Worm (Caenorhabditis elegans) whole organism, L2 larva: ENCODE results near the gene F58B4.7.

Source experiments
- C34F6.9 ChIP-seq: fragments of 150-350 bp; optimal IDR thresholded peaks from 2 replicates; lab custom pipeline; 2014; ENCODE audit warnings: missing biosample characterization, missing genetic modification characterization
- F13H6.1 ChIP-seq: sonication (generic microtip); optimal IDR thresholded peaks from 2 replicates; lab custom pipeline; 2016; ENCODE audit warnings: missing genetic modification characterization, missing compliant biosample characterization
- Y55F3AM.14 ChIP-seq: fragments of 200-800 bp; sonication (Bioruptor generic); optimal IDR thresholded peaks from 2 replicates; lab custom pipeline; 2018; ENCODE audit warnings: mild to moderate bottlenecking, missing genetic modification characterization, missing compliant biosample characterization
- ZK546.5 ChIP-seq: sonication (generic microtip); optimal IDR thresholded peaks from 2 replicates; lab custom pipeline; 2017; ENCODE audit warnings: missing biosample characterization, missing genetic modification characterization
- ama-1 ChIP-seq: fragments of 150-350 bp; optimal IDR thresholded peaks from 2 replicates; lab custom pipeline; 2018; ENCODE audit warnings: inconsistent platforms
- blmp-1 ChIP-seq: sonication (generic microtip); optimal IDR thresholded peaks from 2 replicates; lab custom pipeline; 2017; ENCODE audit warnings: missing genetic modification characterization, mild to moderate bottlenecking, missing compliant biosample characterization, antibody characterized with exemption, moderate library complexity; ENCODE audit not compliant: insufficient read depth
- ceh-82 ChIP-seq: fragments of 150-350 bp; optimal IDR thresholded peaks from 2 replicates; lab custom pipeline; 2014; ENCODE audit warnings: missing biosample characterization, missing genetic modification characterization
- crh-2 ChIP-seq: sonication (generic microtip); optimal IDR thresholded peaks from 2 replicates; lab custom pipeline; 2017; ENCODE audit warnings: missing biosample characterization, missing genetic modification characterization
- egl-27 ChIP-seq: sonication (generic microtip); optimal IDR thresholded peaks from 3 replicates; lab custom pipeline; 2017; ENCODE audit warnings: missing biosample characterization, missing genetic modification reagents, missing genetic modification characterization
- elt-1 ChIP-seq: fragments of 150-350 bp; optimal IDR thresholded peaks from 2 replicates; lab custom pipeline; 2014; ENCODE audit warnings: missing biosample characterization, missing genetic modification characterization
- elt-3 ChIP-seq: sonication (generic microtip); optimal IDR thresholded peaks from 2 replicates; lab custom pipeline; 2017; ENCODE audit warnings: missing biosample characterization, missing genetic modification characterization
- gmeb-1 ChIP-seq: fragments of 150-350 bp; optimal IDR thresholded peaks from 2 replicates; lab custom pipeline; 2014; ENCODE audit warnings: missing biosample characterization, missing genetic modification characterization
- lin-11 ChIP-seq: fragments of 150-350 bp; sonication (generic microtip); optimal IDR thresholded peaks from 2 replicates; lab custom pipeline; 2014; ENCODE audit warnings: missing biosample characterization, missing genetic modification characterization, inconsistent platforms, mixed read lengths
- lsy-2 ChIP-seq, 2 experiments: fragments of 150-350 bp in 1 of 2; sonication (generic microtip) in 1 of 2; optimal IDR thresholded peaks; 2 replicates each; lab custom pipeline; 2014 to 2017; ENCODE audit warnings: missing biosample characterization in 2 of 2, missing genetic modification characterization in 2 of 2
- mdl-1 ChIP-seq, 2 experiments: fragments of 150-350 bp in 1 of 2; sonication (generic microtip) in 1 of 2; optimal IDR thresholded peaks; 2 replicates each; lab custom pipeline; 2017; ENCODE audit warnings: missing biosample characterization in 2 of 2, missing genetic modification characterization in 2 of 2
- nhr-10 ChIP-seq: sonication (generic microtip); optimal IDR thresholded peaks from 2 replicates; lab custom pipeline; 2017; ENCODE audit warnings: missing biosample characterization, missing genetic modification characterization
- nhr-11 ChIP-seq: fragments of 150-350 bp; optimal IDR thresholded peaks from 2 replicates; lab custom pipeline; 2014; ENCODE audit warnings: missing biosample characterization, missing genetic modification characterization
- nhr-12 ChIP-seq: fragments of 150-350 bp; optimal IDR thresholded peaks from 2 replicates; lab custom pipeline; 2014; ENCODE audit warnings: missing biosample characterization, missing genetic modification characterization
- nhr-129 ChIP-seq: fragments of 150-350 bp; optimal IDR thresholded peaks from 2 replicates; lab custom pipeline; 2014; ENCODE audit warnings: missing biosample characterization, missing genetic modification characterization
- nhr-21 ChIP-seq: fragments of 150-350 bp; optimal IDR thresholded peaks from 2 replicates; lab custom pipeline; 2014; ENCODE audit warnings: missing biosample characterization, missing genetic modification characterization
- nhr-6 ChIP-seq: fragments of 150-350 bp; optimal IDR thresholded peaks from 2 replicates; lab custom pipeline; 2014; ENCODE audit warnings: missing biosample characterization, missing genetic modification characterization
- nhr-77 ChIP-seq: fragments of 150-350 bp; optimal IDR thresholded peaks from 2 replicates; lab custom pipeline; 2014; ENCODE audit warnings: missing biosample characterization, missing genetic modification characterization
- peb-1 ChIP-seq: fragments of 150-350 bp; optimal IDR thresholded peaks from 2 replicates; lab custom pipeline; 2014; ENCODE audit warnings: missing biosample characterization, missing genetic modification characterization
- sem-4 ChIP-seq: fragments of 150-350 bp; optimal IDR thresholded peaks from 2 replicates; lab custom pipeline; 2014; ENCODE audit warnings: missing biosample characterization, missing genetic modification reagents, missing genetic modification characterization
- sma-3 ChIP-seq: sonication (generic microtip); optimal IDR thresholded peaks from 2 replicates; lab custom pipeline; 2016; ENCODE audit warnings: missing genetic modification reagents, missing genetic modification characterization, missing compliant biosample characterization
- sma-9 ChIP-seq, 2 experiments: fragments of 150-350 bp in 1 of 2; sonication (generic microtip) in 1 of 2; optimal IDR thresholded peaks; 2 replicates each; lab custom pipeline; 2014 to 2016; ENCODE audit warnings: missing genetic modification characterization in 2 of 2, mild to moderate bottlenecking in 1 of 2, missing biosample characterization in 1 of 2, missing compliant biosample characterization in 1 of 2, missing genetic modification reagents in 1 of 2, moderate library complexity in 1 of 2
- snpc-4 ChIP-seq: fragments of 150-350 bp; optimal IDR thresholded peaks from 2 replicates; lab custom pipeline; 2014; ENCODE audit warnings: missing biosample characterization, missing genetic modification characterization
- unc-39 ChIP-seq: fragments of 150-350 bp; optimal IDR thresholded peaks from 2 replicates; lab custom pipeline; 2014; ENCODE audit warnings: missing biosample characterization, missing genetic modification characterization
- unc-55 ChIP-seq: fragments of 150-350 bp; sonication (generic microtip); optimal IDR thresholded peaks from 3 replicates; lab custom pipeline; 2014; ENCODE audit warnings: missing biosample characterization, missing genetic modification reagents, missing genetic modification characterization
- unc-62 ChIP-seq: fragments of 150-350 bp; optimal IDR thresholded peaks from 2 replicates; lab custom pipeline; 2014; ENCODE audit warnings: missing biosample characterization, missing genetic modification reagents, missing genetic modification characterization
- zag-1 ChIP-seq: fragments of 150-350 bp; optimal IDR thresholded peaks from 2 replicates; lab custom pipeline; 2014; ENCODE audit warnings: missing biosample characterization, missing genetic modification characterization
- ztf-1 ChIP-seq: fragments of 200-800 bp; sonication (Bioruptor generic); conservative IDR thresholded peaks from 2 replicates; pipeline ENCODE4 v1.3.6; 2022; ENCODE audit warnings: missing genetic modification characterization, missing compliant biosample characterization
- ztf-11 ChIP-seq: sonication (generic microtip); optimal IDR thresholded peaks from 2 replicates; lab custom pipeline; 2017; ENCODE audit warnings: missing biosample characterization, missing genetic modification characterization
- ztf-4 ChIP-seq: fragments of 150-350 bp; optimal IDR thresholded peaks from 2 replicates; lab custom pipeline; 2014; ENCODE audit warnings: missing biosample characterization, missing genetic modification characterization

F58B4.7 gene

ce11 chrV:10915922-10916321 is 7.2 kb downstream of the F58B4.7 start:
- TF ChIP-seq nhr-129: peak; percentile 63
- no peak for TF ChIP-seq nhr-77 (tag; lab: Kevin White, UChicago)
- TF ChIP-seq F13H6.1 (tag; lab: Kevin White, UChicago): peak; percentile 34
- TF ChIP-seq egl-27 (tag; lab: Kevin White, UChicago): no peak
- peak; percentile 12 for TF ChIP-seq sma-9 (GFP tag; optimal IDR thresholded peaks at IDR 0.05; lab: Kevin White, UChicago)
- TF ChIP-seq sma-9 (tag; optimal IDR thresholded peaks at IDR 0.05; lab: Kevin White, UChicago): no peak

ce11 chrV:10909959-10910358 is 13.2 kb downstream of the F58B4.7 start:
- TF ChIP-seq sem-4 (tag; lab: Kevin White, UChicago) (no peak), nhr-12 (tag; lab: Kevin White, UChicago) (no peak)

ce11 chrV:10909071-10909470 is 14.1 kb downstream of the F58B4.7 start, which contains the start of gene zzz-1:
Gene zzz-1 (minus strand): TSS chrV:10909171.
- TF ChIP-seq F13H6.1 (tag; lab: Kevin White, UChicago): no peak
- no peak for TF ChIP-seq C34F6.9 (tag; lab: Kevin White, UChicago)
- TF ChIP-seq mdl-1 (tag; optimal IDR thresholded peaks at IDR 0.05; lab: Kevin White, UChicago): no peak
- no peak for TF ChIP-seq nhr-10
- TF ChIP-seq ama-1: no peak
- TF ChIP-seq unc-55 (GFP tag; lab: Kevin White, UChicago): no peak
- no peak for TF ChIP-seq crh-2 (tag; lab: Kevin White, UChicago)
- no peak for TF ChIP-seq egl-27 (tag; lab: Kevin White, UChicago)
- no peak for TF ChIP-seq snpc-4 (tag; lab: Kevin White, UChicago)
- no peak for TF ChIP-seq ztf-4
- TF ChIP-seq nhr-11 (tag; lab: Kevin White, UChicago): no peak
- no peak for TF ChIP-seq gmeb-1 (tag; lab: Kevin White, UChicago)
- TF ChIP-seq elt-1 (tag; lab: Kevin White, UChicago): no peak
- no peak for TF ChIP-seq elt-3 (tag; lab: Kevin White, UChicago)
- no peak for TF ChIP-seq zag-1 (tag; lab: Kevin White, UChicago)
- TF ChIP-seq nhr-21 (tag; lab: Kevin White, UChicago): no peak
- no peak for TF ChIP-seq ztf-11

- TF ChIP-seq Y55F3AM.14: peak; percentile 18
- peak; percentile 41 for TF ChIP-seq zag-1 (tag; lab: Kevin White, UChicago)
- TF ChIP-seq unc-55 (GFP tag; lab: Kevin White, UChicago): peak; percentile 40
- TF ChIP-seq crh-2 (tag; lab: Kevin White, UChicago): peak; percentile 31
- TF ChIP-seq ama-1: no peak
- TF ChIP-seq peb-1 (tag; lab: Kevin White, UChicago): no peak
- peak in 1 of 2 experiments; percentile 31 for TF ChIP-seq lsy-2 (tag; optimal IDR thresholded peaks at IDR 0.05; lab: Kevin White, UChicago)
- peak; percentile 33 for TF ChIP-seq C34F6.9 (tag; lab: Kevin White, UChicago)
- TF ChIP-seq F13H6.1 (tag; lab: Kevin White, UChicago): no peak
- TF ChIP-seq, all 48 proteins: peak for 6
Observed at ce11 chrV:10904795-10905194, 18.3 kb downstream of the F58B4.7 start.

- TF ChIP-seq unc-62 (no peak), Y55F3AM.14 (no peak), nhr-6 (tag; lab: Kevin White, UChicago) (no peak), ceh-82 (tag; lab: Kevin White, UChicago) (no peak), lin-11 (tag; lab: Kevin White, UChicago) (no peak), blmp-1 (tag; lab: Kevin White, UChicago) (no peak), crh-2 (tag; lab: Kevin White, UChicago) (no peak), nhr-77 (tag; lab: Kevin White, UChicago) (no peak), ztf-1 (GFP tag; lab: Robert Waterston, UW) (no peak), nhr-11 (tag; lab: Kevin White, UChicago) (no peak), sma-3 (GFP tag; lab: Kevin White, UChicago) (no peak), unc-39 (tag; lab: Kevin White, UChicago) (no peak), nhr-129 (no peak), egl-27 (tag; lab: Kevin White, UChicago) (no peak), ZK546.5 (no peak)
- TF ChIP-seq, all 48 proteins: peak for 0
Observed at ce11 chrV:10903748-10904147, 19.4 kb downstream of the F58B4.7 start, which contains the start of gene F32D8.15. Gene F32D8.15 (plus strand): TSS chrV:10904048.
